Fruit fly (Drosophila melanogaster) whole organism, embryonic: ENCODE data around the gene CG15429.
A peak's percentile ranks its signal among the peaks of the same experiment; 100 is the strongest.

ENCODE experiments used
- Abd-B ChIP-seq: fragments of 200-800 bp; sonication (Bioruptor generic); optimal IDR thresholded peaks from 2 replicates; lab custom pipeline; 2018; ENCODE audit warnings: missing biosample characterization, mild to moderate bottlenecking, missing genetic modification characterization, moderate library complexity
- CG10431 ChIP-seq: fragments of 200-800 bp; sonication (Bioruptor generic); optimal IDR thresholded peaks from 3 replicates; lab custom pipeline; 2018; ENCODE audit warnings: missing biosample characterization, mild to moderate bottlenecking, missing genetic modification characterization
- CG10654 ChIP-seq: fragments of 200-800 bp; sonication (Bioruptor generic); optimal IDR thresholded peaks from 2 replicates; lab custom pipeline; 2016; ENCODE audit warnings: missing biosample characterization, missing genetic modification characterization
- CG11560 ChIP-seq: fragments of 200-800 bp; sonication (Bioruptor generic); IDR thresholded peaks from 3 replicates; pipeline ENCODE4 v1.3.6; 2022; ENCODE audit warnings: missing biosample characterization, missing genetic modification characterization
- CG11696 ChIP-seq: fragments of 200-800 bp; sonication (Bioruptor generic); IDR thresholded peaks from 2 replicates; pipeline ENCODE4 v1.3.6; 2022; ENCODE audit warnings: missing biosample characterization, missing genetic modification characterization
- CG14014 ChIP-seq: fragments of 200-800 bp; sonication (Bioruptor generic); IDR thresholded peaks from 2 replicates; pipeline ENCODE4 v1.3.6; 2022; ENCODE audit warnings: missing biosample characterization, missing genetic modification characterization
- CG14710 ChIP-seq: fragments of 200-800 bp; sonication (Bioruptor generic); optimal IDR thresholded peaks from 3 replicates; lab custom pipeline; 2019; ENCODE audit warnings: missing biosample characterization, mild to moderate bottlenecking, missing genetic modification characterization, moderate library complexity
- CG16815 ChIP-seq: fragments of 200-800 bp; sonication (Bioruptor generic); optimal IDR thresholded peaks from 3 replicates; lab custom pipeline; 2017; ENCODE audit warnings: missing biosample characterization, mild to moderate bottlenecking, missing genetic modification characterization
- CG16863 ChIP-seq: fragments of 200-800 bp; sonication (Bioruptor generic); optimal IDR thresholded peaks from 3 replicates; lab custom pipeline; 2016; ENCODE audit warnings: missing biosample characterization, missing genetic modification characterization
- CG17802 ChIP-seq: fragments of 200-800 bp; sonication (Bioruptor generic); optimal IDR thresholded peaks from 2 replicates; lab custom pipeline; 2018; ENCODE audit warnings: missing biosample characterization, mild to moderate bottlenecking, missing genetic modification characterization, moderate library complexity
- CG34224 ChIP-seq: fragments of 200-800 bp; sonication (Bioruptor generic); IDR thresholded peaks from 3 replicates; pipeline ENCODE4 v1.3.6; 2022; ENCODE audit warnings: missing biosample characterization, missing genetic modification characterization; ENCODE audit not compliant: partially characterized antibody
- CG6272 ChIP-seq: fragments of 200-800 bp; sonication (Bioruptor generic); IDR thresholded peaks from 2 replicates; pipeline ENCODE4 v1.3.6; 2022; ENCODE audit warnings: missing biosample characterization, missing genetic modification characterization
- CG8478 ChIP-seq: fragments of >200 bp; optimal IDR thresholded peaks from 2 replicates; lab custom pipeline; 2018
- CG9437 ChIP-seq: fragments of 200-800 bp; sonication (Bioruptor generic); optimal IDR thresholded peaks from 2 replicates; lab custom pipeline; 2018; ENCODE audit warnings: missing biosample characterization, mild to moderate bottlenecking, missing genetic modification characterization
- CG9727 ChIP-seq: fragments of 200-800 bp; sonication (Bioruptor generic); optimal IDR thresholded peaks from 3 replicates; lab custom pipeline; 2017; ENCODE audit warnings: missing biosample characterization, mild to moderate bottlenecking, missing genetic modification characterization
- Deaf1 ChIP-seq: fragments of 200-800 bp; optimal IDR thresholded peaks from 3 replicates; lab custom pipeline; 2019; ENCODE audit warnings: missing biosample characterization, mild to moderate bottlenecking, missing genetic modification characterization, moderate library complexity
- Dref ChIP-seq: fragments of 200-800 bp; sonication (Bioruptor generic); IDR thresholded peaks from 2 replicates; pipeline ENCODE4 v1.3.6; 2022; ENCODE audit warnings: missing biosample characterization, missing genetic modification characterization
- E2f1 ChIP-seq: fragments of 200-800 bp; sonication (Bioruptor generic); IDR thresholded peaks from 2 replicates; pipeline ENCODE4 v1.3.6; 2022; ENCODE audit warnings: missing biosample characterization, missing genetic modification characterization
- Elba2 ChIP-seq: fragments of 200-800 bp; sonication (Bioruptor generic); optimal IDR thresholded peaks from 3 replicates; lab custom pipeline; 2016; ENCODE audit warnings: missing biosample characterization, missing genetic modification characterization
- Ets65A ChIP-seq: fragments of 200-800 bp; sonication (Bioruptor generic); peaks from one replicate; lab custom pipeline; 2016; ENCODE audit warnings: missing biosample characterization, missing genetic modification characterization
- HHEX ChIP-seq: fragments of 200-800 bp; sonication (Bioruptor generic); optimal IDR thresholded peaks from 3 replicates; lab custom pipeline; 2017; ENCODE audit warnings: missing biosample characterization, mild to moderate bottlenecking, missing genetic modification characterization, missing genetic modification reagents
- Hr3 ChIP-seq: fragments of 200-800 bp; sonication (Bioruptor generic); optimal IDR thresholded peaks from 3 replicates; lab custom pipeline; 2016; ENCODE audit warnings: missing biosample characterization, missing genetic modification characterization
- Hr51 ChIP-seq, 2 experiments: fragments of 200-800 bp; sonication (Bioruptor generic); optimal IDR thresholded peaks; 2 replicates in 1 of 2; 3 replicates in 1 of 2; lab custom pipeline; 2016 to 2018; ENCODE audit warnings: missing biosample characterization in 2 of 2, missing genetic modification characterization in 2 of 2, mild to moderate bottlenecking in 1 of 2, moderate library complexity in 1 of 2
- MBD-R2 ChIP-seq: fragments of 200-800 bp; sonication (Bioruptor generic); IDR thresholded peaks from 2 replicates; pipeline ENCODE4 v1.3.6; 2022; ENCODE audit warnings: missing biosample characterization, missing genetic modification characterization
- Max ChIP-seq: fragments of 200-800 bp; sonication (Bioruptor generic); optimal IDR thresholded peaks from 2 replicates; lab custom pipeline; 2016; ENCODE audit warnings: missing biosample characterization, mild to moderate bottlenecking, missing genetic modification characterization
- Med ChIP-seq: fragments of 200-800 bp; sonication (Bioruptor generic); peaks from one replicate; lab custom pipeline; 2016; ENCODE audit warnings: missing biosample characterization, missing genetic modification characterization, mild to moderate bottlenecking, inconsistent platforms, moderate library complexity
- Myb ChIP-seq: fragments of 200-800 bp; sonication (Bioruptor generic); optimal IDR thresholded peaks from 2 replicates; lab custom pipeline; 2016; ENCODE audit warnings: missing biosample characterization, missing genetic modification characterization
- Ravus ChIP-seq: fragments of 200-800 bp; sonication (Bioruptor generic); IDR thresholded peaks from 2 replicates; pipeline ENCODE4 v1.3.6; 2022; ENCODE audit warnings: missing biosample characterization, missing genetic modification characterization
- Usf ChIP-seq: fragments of 200-800 bp; sonication (Bioruptor generic); optimal IDR thresholded peaks from 2 replicates; lab custom pipeline; 2017; ENCODE audit warnings: missing genotype, missing biosample characterization, missing genetic modification characterization
- cg ChIP-seq: fragments of 200-800 bp; sonication (Bioruptor generic); optimal IDR thresholded peaks from 3 replicates; lab custom pipeline; 2019; ENCODE audit warnings: missing biosample characterization, mild to moderate bottlenecking, missing genetic modification characterization, moderate library complexity
- crc ChIP-seq: fragments of 200-800 bp; sonication (Bioruptor generic); optimal IDR thresholded peaks from 2 replicates; lab custom pipeline; 2016; ENCODE audit warnings: missing biosample characterization, missing genetic modification characterization
- dm ChIP-seq: fragments of 200-800 bp; sonication (Bioruptor generic); optimal IDR thresholded peaks from 3 replicates; lab custom pipeline; 2016; ENCODE audit warnings: missing biosample characterization, missing genetic modification characterization
- ewg ChIP-seq: fragments of 200-800 bp; sonication (Bioruptor generic); optimal IDR thresholded peaks from 3 replicates; lab custom pipeline; 2017; ENCODE audit warnings: mild to moderate bottlenecking, missing biosample characterization, missing genetic modification reagents, missing genetic modification characterization
- gfzf ChIP-seq: fragments of 200-800 bp; sonication (Bioruptor generic); optimal IDR thresholded peaks from 2 replicates; lab custom pipeline; 2016; ENCODE audit warnings: missing biosample characterization, mild to moderate bottlenecking, missing genetic modification characterization, moderate library complexity
- grn ChIP-seq: fragments of 200-800 bp; sonication (Bioruptor generic); optimal IDR thresholded peaks from 3 replicates; lab custom pipeline; 2017; ENCODE audit warnings: missing biosample characterization, missing genetic modification characterization
- lab ChIP-seq: fragments of 200-800 bp; sonication (Bioruptor generic); optimal IDR thresholded peaks from 3 replicates; lab custom pipeline; 2017; ENCODE audit warnings: missing biosample characterization, missing genetic modification characterization, mild to moderate bottlenecking, moderate library complexity, missing genetic modification reagents
- maf-S ChIP-seq: fragments of 200-800 bp; sonication (Bioruptor generic); optimal IDR thresholded peaks from 2 replicates; lab custom pipeline; 2016; ENCODE audit warnings: missing biosample characterization, missing genetic modification characterization
- mld ChIP-seq: fragments of 200-800 bp; sonication (Bioruptor generic); IDR thresholded peaks from 3 replicates; pipeline ENCODE4 v1.3.6; 2022; ENCODE audit warnings: missing biosample characterization, missing genetic modification characterization; ENCODE audit not compliant: partially characterized antibody
- nerfin-2 ChIP-seq: fragments of 200-800 bp; sonication (Bioruptor generic); IDR thresholded peaks from 2 replicates; pipeline ENCODE4 v1.3.6; 2022; ENCODE audit warnings: missing biosample characterization, missing genetic modification characterization; ENCODE audit not compliant: partially characterized antibody
- nmo ChIP-seq: fragments of 200-800 bp; sonication (Bioruptor generic); optimal IDR thresholded peaks from 2 replicates; lab custom pipeline; 2018; ENCODE audit warnings: missing biosample characterization, mild to moderate bottlenecking, missing genetic modification characterization, moderate library complexity
- pho ChIP-seq: fragments of 200-800 bp; sonication (Bioruptor generic); optimal IDR thresholded peaks from 2 replicates; lab custom pipeline; 2016; ENCODE audit warnings: missing biosample characterization, missing genetic modification characterization
- sd ChIP-seq: fragments of 200-800 bp; sonication (Bioruptor generic); optimal IDR thresholded peaks from 3 replicates; lab custom pipeline; 2018; ENCODE audit warnings: missing biosample characterization, mild to moderate bottlenecking, missing genetic modification characterization, moderate library complexity
- slbo ChIP-seq: fragments of 200-800 bp; sonication (Bioruptor generic); IDR thresholded peaks from 2 replicates; pipeline ENCODE4 v1.3.6; 2022; ENCODE audit warnings: missing biosample characterization, missing genetic modification characterization
- sr ChIP-seq: fragments of 200-800 bp; sonication (Bioruptor generic); IDR thresholded peaks from 3 replicates; pipeline ENCODE4 v1.3.6; 2022; ENCODE audit warnings: missing biosample characterization, missing genetic modification characterization
- sug ChIP-seq: fragments of 200-800 bp; optimal IDR thresholded peaks from 2 replicates; lab custom pipeline; 2019; ENCODE audit warnings: missing biosample characterization, mild to moderate bottlenecking, missing genetic modification characterization, moderate library complexity
- trh ChIP-seq: fragments of 200-800 bp; sonication (Bioruptor generic); optimal IDR thresholded peaks from 2 replicates; lab custom pipeline; 2016; ENCODE audit warnings: missing biosample characterization, missing genetic modification characterization
- twi ChIP-seq: fragments of 200-800 bp; optimal IDR thresholded peaks from 2 replicates; lab custom pipeline; 2019; ENCODE audit warnings: missing biosample characterization, mild to moderate bottlenecking, missing genetic modification characterization, moderate library complexity
- unpg ChIP-seq: fragments of 200-800 bp; sonication (Bioruptor generic); optimal IDR thresholded peaks from 3 replicates; lab custom pipeline; 2018; ENCODE audit warnings: missing biosample characterization, mild to moderate bottlenecking, missing genetic modification characterization, moderate library complexity
- vnd ChIP-seq: fragments of 200-800 bp; sonication (Bioruptor generic); IDR thresholded peaks from 3 replicates; pipeline ENCODE4 v1.3.6; 2022; ENCODE audit warnings: missing biosample characterization, missing genetic modification characterization; ENCODE audit not compliant: partially characterized antibody
- wdn ChIP-seq: fragments of 200-800 bp; sonication (Bioruptor generic); IDR thresholded peaks from 2 replicates; pipeline ENCODE4 v1.3.6; 2022; ENCODE audit warnings: missing biosample characterization, missing genetic modification characterization
- zfh2 ChIP-seq: fragments of 200-800 bp; sonication (Bioruptor generic); optimal IDR thresholded peaks from 2 replicates; lab custom pipeline; 2016; ENCODE audit warnings: missing biosample characterization, missing genetic modification characterization

CG15429 gene

dm6 chr2L:4372802-4373570 is 20.2 kb downstream of the CG15429 start (continued):
- TF ChIP-seq nmo (GFP tag; lab: Kevin White, UChicago), result no peak
- no peak for TF ChIP-seq crc (GFP tag; lab: Kevin White, UChicago)
- TF ChIP-seq gfzf (GFP tag; lab: Kevin White, UChicago), result no peak
- no peak for TF ChIP-seq unpg (GFP tag; lab: Kevin White, UChicago)
- no peak for TF ChIP-seq dm (GFP tag; lab: Kevin White, UChicago)
- TF ChIP-seq CG10431 (GFP tag; lab: Kevin White, UChicago), result no peak
- no peak for TF ChIP-seq Ravus (GFP tag; lab: Robert Waterston, UW)
- TF ChIP-seq CG6272, result no peak
- TF ChIP-seq ewg (GFP tag; lab: Kevin White, UChicago), result no peak
- TF ChIP-seq CG10654 (GFP tag; lab: Kevin White, UChicago), result no peak
- no peak for TF ChIP-seq Elba2 (GFP tag; lab: Kevin White, UChicago)
- TF ChIP-seq cg (GFP tag; lab: Kevin White, UChicago), result no peak
- no peak for TF ChIP-seq CG16863
- TF ChIP-seq pho, result no peak
- TF ChIP-seq HHEX (GFP tag; lab: Kevin White, UChicago), result no peak
- TF ChIP-seq trh (GFP tag; lab: Kevin White, UChicago), result no peak
- no peak for TF ChIP-seq Hr51 (GFP tag; optimal IDR thresholded peaks at IDR 0.05; lab: Kevin White, UChicago)
- no peak for TF ChIP-seq sug (tag; lab: Kevin White, UChicago)
- peak; percentile 22 for TF ChIP-seq lab (GFP tag; lab: Kevin White, UChicago)
- TF ChIP-seq CG14014 (GFP tag; lab: Robert Waterston, UW), result no peak
- no peak for TF ChIP-seq Deaf1
- no peak for TF ChIP-seq CG11696 (GFP tag; lab: Robert Waterston, UW)
- no peak for TF ChIP-seq Abd-B (GFP tag; lab: Kevin White, UChicago)
- no peak for TF ChIP-seq Max (GFP tag; lab: Kevin White, UChicago)
- TF ChIP-seq CG9437 (GFP tag; lab: Kevin White, UChicago), result no peak
- no peak for TF ChIP-seq CG9727 (GFP tag; lab: Kevin White, UChicago)
- no peak for TF ChIP-seq CG14710 (tag; lab: Kevin White, UChicago)
- no peak for TF ChIP-seq maf-S (GFP tag; lab: Kevin White, UChicago)
- TF ChIP-seq sd (tag; lab: Kevin White, UChicago), result peak; percentile 57
- TF ChIP-seq sr (GFP tag; lab: Robert Waterston, UW), result no peak
- no peak for TF ChIP-seq zfh2 (GFP tag; lab: Kevin White, UChicago)
- TF ChIP-seq vnd (GFP tag; lab: Robert Waterston, UW), result no peak
- no peak for TF ChIP-seq E2f1 (GFP tag; lab: Robert Waterston, UW)
- no peak for TF ChIP-seq MBD-R2 (GFP tag; lab: Robert Waterston, UW)
- TF ChIP-seq nerfin-2 (GFP tag; lab: Robert Waterston, UW), result no peak
- TF ChIP-seq mld (GFP tag; lab: Robert Waterston, UW), result no peak
- TF ChIP-seq Med (GFP tag; lab: Kevin White, UChicago), result peak; percentile 56
- no peak for TF ChIP-seq CG34224 (GFP tag; lab: Robert Waterston, UW)
- no peak for TF ChIP-seq slbo
- TF ChIP-seq twi (tag; lab: Kevin White, UChicago), result peak; percentile 96
- no peak for TF ChIP-seq Dref
- no peak for TF ChIP-seq CG17802 (tag; lab: Kevin White, UChicago)
- TF ChIP-seq Hr3 (GFP tag; lab: Kevin White, UChicago), result no peak
- TF ChIP-seq Myb (GFP tag; lab: Kevin White, UChicago), result no peak
- no peak for TF ChIP-seq wdn (GFP tag; lab: Robert Waterston, UW)
- no peak for TF ChIP-seq CG8478 (lab: Kevin White, UChicago)
- TF ChIP-seq grn (GFP tag; lab: Kevin White, UChicago), result peak; percentile 95
- no peak for TF ChIP-seq CG16815 (GFP tag; lab: Kevin White, UChicago)
- TF ChIP-seq Ets65A (GFP tag; lab: Kevin White, UChicago), result no peak
- TF ChIP-seq CG11560 (tag; lab: Robert Waterston, UW), result no peak
- TF ChIP-seq Usf, result no peak
